Fruit fly (Drosophila melanogaster) whole organism, wandering third instar larva: ENCODE results near the gene CG16813.

Experiments used
- CG9705 ChIP-seq: fragments of 200-800 bp; sonication (Bioruptor generic); optimal IDR thresholded peaks from 2 replicates; lab custom pipeline; 2018; ENCODE audit warnings: missing biosample characterization, mild to moderate bottlenecking, missing genetic modification characterization
- CrebA ChIP-seq: fragments of 200-800 bp; sonication (Bioruptor generic); optimal IDR thresholded peaks from 2 replicates; lab custom pipeline; 2016; ENCODE audit warnings: missing biosample characterization, mild to moderate bottlenecking, missing genetic modification characterization, borderline replicate concordance
- HLH106 ChIP-seq: fragments of 200-800 bp; optimal IDR thresholded peaks from 3 replicates; lab custom pipeline; 2019; ENCODE audit warnings: missing biosample characterization, mild to moderate bottlenecking, missing genetic modification characterization, moderate library complexity
- Hnf4 ChIP-seq: fragments of 200-800 bp; sonication (Bioruptor generic); optimal IDR thresholded peaks from 2 replicates; lab custom pipeline; 2016; ENCODE audit warnings: missing biosample characterization, mild to moderate bottlenecking, missing genetic modification characterization
- Hr83 ChIP-seq: fragments of 200-300 bp; sonication (Bioruptor generic); optimal IDR thresholded peaks from 2 replicates; lab custom pipeline; 2016; ENCODE audit warnings: missing biosample characterization, mild to moderate bottlenecking, missing genetic modification characterization, moderate library complexity; ENCODE audit not compliant: poor library complexity, severe bottlenecking
- Myc ChIP-seq: fragments of >200 bp; optimal IDR thresholded peaks from 2 replicates; lab custom pipeline; 2017
- dmrt93B ChIP-seq: fragments of 200-800 bp; sonication (Bioruptor generic); optimal IDR thresholded peaks from 2 replicates; lab custom pipeline; 2018; ENCODE audit warnings: missing biosample characterization, mild to moderate bottlenecking, missing genetic modification characterization
- foxo ChIP-seq, 2 experiments: fragments of 200-800 bp; sonication (Bioruptor generic); optimal IDR thresholded peaks; 2 replicates in 1 of 2; 3 replicates in 1 of 2; lab custom pipeline; 2016 to 2017; ENCODE audit warnings: missing biosample characterization in 2 of 2, missing genetic modification characterization in 2 of 2
- pan ChIP-seq: fragments of >200 bp; optimal IDR thresholded peaks from 2 replicates; lab custom pipeline; 2017
- usp ChIP-seq: fragments of >200 bp; optimal IDR thresholded peaks from 2 replicates; lab custom pipeline; 2017; ENCODE audit warnings: missing biosample characterization, missing genetic modification characterization

dm6 chr2L:13225225-13225840 lies 2.0 kb upstream of the CG16813 start, which contains the start of gene CG15480:
- no peak for TF ChIP-seq HLH106 (tag; lab: Kevin White, UChicago)
- TF ChIP-seq CrebA (GFP tag; lab: Kevin White, UChicago), result no peak
- TF ChIP-seq CG9705 (GFP tag; lab: Kevin White, UChicago), result no peak
- no peak for TF ChIP-seq pan (lab: Kevin White, UChicago)
- TF ChIP-seq usp, result no peak
- no peak for TF ChIP-seq Hnf4 (GFP tag; lab: Kevin White, UChicago)
- TF ChIP-seq dmrt93B (GFP tag; lab: Kevin White, UChicago), result no peak
- TF ChIP-seq Myc (lab: Kevin White, UChicago), result no peak
- TF ChIP-seq foxo (GFP tag; optimal IDR thresholded peaks at IDR 0.05; lab: Kevin White, UChicago), result no peak
- TF ChIP-seq Hr83 (GFP tag; lab: Kevin White, UChicago), result no peak
